Worm (Caenorhabditis elegans): ENCODE results near the gene gcp-2.2.

The gcp-2.2 gene

DNA sequence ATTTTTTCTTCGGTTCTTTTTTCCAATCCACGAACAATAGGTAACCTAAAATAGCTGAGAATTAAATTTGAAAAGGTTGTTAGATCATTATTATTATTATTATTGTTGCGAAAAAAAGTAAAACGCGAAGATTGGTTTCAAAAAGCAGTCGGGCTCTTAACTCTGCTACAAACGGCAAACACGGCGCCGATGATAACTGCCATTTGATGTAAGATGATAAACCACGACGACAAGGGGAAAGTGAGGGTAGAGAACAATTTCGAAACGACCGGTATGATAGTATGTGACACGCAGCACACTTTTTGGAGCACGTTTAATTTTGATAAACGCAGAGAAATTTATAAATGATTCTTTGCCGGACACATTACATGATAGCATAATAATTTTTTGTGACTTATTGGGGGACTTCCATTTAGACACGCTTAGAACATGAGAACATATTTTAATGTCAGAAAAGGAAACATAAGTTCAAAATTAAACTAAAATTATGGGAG lies 18.5 kb upstream of the gcp-2.2 start, which contains the start of gene hpo-34:
Gene hpo-34 (minus strand): TSS at position 51 of the 494 bp plus-strand sequence.
- TF ChIP-seq ahr-1 (tag; optimal IDR thresholded peaks at IDR 0.05) (no peak), elt-2 (tag; optimal IDR thresholded peaks at IDR 0.05) (peak; percentile 33)

ce11 chrX:11522058-11522757 lies 15.3 kb upstream of the gcp-2.2 start, which contains the start of gene sdc-2:
sdc-2 (plus strand) TSS chrX:11522707.
- TF ChIP-seq unc-55 (GFP tag; optimal IDR thresholded peaks at IDR 0.05) (peak; percentile 58), odd-2 (tag; optimal IDR thresholded peaks at IDR 0.05) (no peak), ref-2 (tag; optimal IDR thresholded peaks at IDR 0.05) (no peak), ceh-31 (tag; optimal IDR thresholded peaks at IDR 0.05) (peak; percentile 74), madf-2 (tag; optimal IDR thresholded peaks at IDR 0.05) (no peak), ceh-18 (tag; optimal IDR thresholded peaks at IDR 0.05) (no peak), dve-1 (tag; optimal IDR thresholded peaks at IDR 0.05) (peak; percentile 55), ceh-14 (tag; optimal IDR thresholded peaks at IDR 0.05) (no peak), che-1 (tag; optimal IDR thresholded peaks at IDR 0.05) (peak; percentile 9), pros-1 (tag; optimal IDR thresholded peaks at IDR 0.05) (peak; percentile 49), K09A11.1 (tag; optimal IDR thresholded peaks at IDR 0.05; ENCODE audit: insufficient read depth) (no peak), fax-1 (tag; optimal IDR thresholded peaks at IDR 0.05) (no peak)

DNA sequence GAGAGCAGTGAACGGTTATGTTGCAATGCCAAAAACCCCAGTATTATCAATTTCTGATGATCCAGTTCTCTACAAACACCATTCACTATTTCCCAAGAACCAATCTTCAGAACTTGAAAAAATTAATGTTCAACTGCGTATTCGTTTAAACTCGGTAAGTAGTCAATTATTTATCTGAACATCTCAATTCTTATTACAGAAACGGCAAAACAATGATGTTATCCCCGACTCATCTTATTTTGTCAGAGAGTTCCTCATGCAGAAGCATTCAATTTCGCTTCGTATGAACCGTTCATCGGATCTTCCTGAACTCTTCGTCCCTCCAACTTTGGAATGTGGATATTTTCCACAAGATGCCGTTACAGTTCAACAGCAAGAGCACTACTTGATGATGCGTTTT lies 13.8 kb upstream of the gcp-2.2 start:
- TF ChIP-seq ceh-22 (tag; optimal IDR thresholded peaks at IDR 0.05): no peak
- TF ChIP-seq unc-55 (GFP tag; optimal IDR thresholded peaks at IDR 0.05): no peak
- TF ChIP-seq sox-2 (GFP tag; IDR thresholded peaks at IDR 0.05): no peak

DNA sequence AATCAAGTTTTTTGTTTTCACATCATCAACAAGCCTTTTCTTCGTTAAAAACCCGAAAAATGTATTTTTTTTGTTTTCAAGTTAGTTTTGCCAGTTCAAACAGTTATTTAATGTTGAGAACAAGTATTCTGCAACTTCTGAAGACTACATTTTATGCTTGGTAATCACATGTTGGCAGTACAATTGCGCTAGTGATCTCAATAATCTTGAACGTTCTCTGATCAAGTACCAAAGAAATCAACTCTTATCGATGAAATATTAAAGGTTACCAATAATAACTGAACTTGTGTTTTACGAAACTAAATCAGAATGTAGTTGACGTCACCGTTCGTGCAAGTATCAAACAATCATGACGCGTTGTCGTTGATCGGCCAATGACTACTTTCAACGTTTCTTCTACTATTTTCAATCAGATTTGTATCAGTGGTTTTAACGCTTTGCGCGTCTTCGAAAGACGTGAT lies 3.9 kb upstream of the gcp-2.2 start, which contains the start of gene C35C5.8:
Gene C35C5.8 (plus strand): TSS at position 51 of the 461 bp plus-strand sequence.
- no peak for TF ChIP-seq ceh-30 (tag; optimal IDR thresholded peaks at IDR 0.05)
- TF ChIP-seq zip-5 (tag; optimal IDR thresholded peaks at IDR 0.05): no peak
- no peak for TF ChIP-seq fkh-10 (GFP tag; optimal IDR thresholded peaks at IDR 0.05)
- TF ChIP-seq pha-2 (tag; optimal IDR thresholded peaks at IDR 0.05): no peak
- TF ChIP-seq pat-9 (tag; optimal IDR thresholded peaks at IDR 0.05): no peak
- no peak for TF ChIP-seq hlh-15 (tag; optimal IDR thresholded peaks at IDR 0.05)
- TF ChIP-seq rnt-1 (tag; optimal IDR thresholded peaks at IDR 0.05): no peak
- no peak for TF ChIP-seq sox-2 (GFP tag; IDR thresholded peaks at IDR 0.05)
- no peak for TF ChIP-seq K02D7.2 (tag; optimal IDR thresholded peaks at IDR 0.05)
- TF ChIP-seq nfya-1 (tag; optimal IDR thresholded peaks at IDR 0.05): no peak
- TF ChIP-seq unc-55 (GFP tag; optimal IDR thresholded peaks at IDR 0.05): no peak
- no peak for TF ChIP-seq nhr-11 (tag; optimal IDR thresholded peaks at IDR 0.05)
- TF ChIP-seq ceh-2 (tag; optimal IDR thresholded peaks at IDR 0.05): no peak

- no peak for TF ChIP-seq gmeb-2 (tag; optimal IDR thresholded peaks at IDR 0.05)
- TF ChIP-seq pha-2 (tag; optimal IDR thresholded peaks at IDR 0.05): no peak
- TF ChIP-seq ceh-24 (tag; optimal IDR thresholded peaks at IDR 0.05): no peak
- no peak for TF ChIP-seq ceh-31 (tag; optimal IDR thresholded peaks at IDR 0.05)
- no peak for TF ChIP-seq lin-11 (tag; optimal IDR thresholded peaks at IDR 0.05)
- no peak for TF ChIP-seq zip-5 (tag; optimal IDR thresholded peaks at IDR 0.05)
- no peak for TF ChIP-seq ceh-22 (tag; optimal IDR thresholded peaks at IDR 0.05)
- no peak for TF ChIP-seq ceh-19 (GFP tag; optimal IDR thresholded peaks at IDR 0.05)
- TF ChIP-seq hlh-6 (tag; optimal IDR thresholded peaks at IDR 0.05): no peak
- TF ChIP-seq lim-6 (tag; optimal IDR thresholded peaks at IDR 0.05): no peak
- no peak for TF ChIP-seq C38D4.7 (GFP tag; optimal IDR thresholded peaks at IDR 0.05)
- no peak for TF ChIP-seq T23F11.4 (GFP tag; optimal IDR thresholded peaks at IDR 0.05)
- TF ChIP-seq pag-3 (tag; optimal IDR thresholded peaks at IDR 0.05; ENCODE audit: borderline replicate concordance): no peak
- TF ChIP-seq ceh-45 (GFP tag; IDR thresholded peaks at IDR 0.05): no peak
These were observed 3.1 kb upstream of the gcp-2.2 start for ce11 chrX:11534443-11534842.
